Worm (Caenorhabditis elegans): ENCODE results near the gene ptr-4.

DNA sequence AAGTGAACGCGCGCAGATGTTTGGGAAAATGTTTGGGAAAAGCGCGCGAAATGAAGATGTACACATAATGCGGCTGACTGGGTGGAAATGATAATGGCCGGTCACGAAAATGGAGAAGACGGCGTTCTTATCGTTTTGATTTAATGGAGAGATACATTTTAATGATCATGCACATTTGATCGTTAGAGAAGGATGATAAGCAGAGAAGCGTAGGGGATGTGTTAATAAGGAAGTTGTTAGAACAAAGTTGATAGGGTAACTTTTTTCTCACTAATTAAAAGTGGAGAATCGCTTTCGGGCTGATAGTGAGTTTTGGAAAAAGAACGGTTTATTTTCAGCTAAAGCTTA is 24.7 kb downstream of the ptr-4 start:
- no peak for TF ChIP-seq F57A8.1 (GFP tag; optimal IDR thresholded peaks at IDR 0.05)
- no peak for TF ChIP-seq athp-1 (tag; optimal IDR thresholded peaks at IDR 0.05)
- no peak for TF ChIP-seq ztf-18 (tag; optimal IDR thresholded peaks at IDR 0.05)
- no peak for TF ChIP-seq lin-26 (GFP tag; IDR thresholded peaks at IDR 0.05)

Measured in whole organism, young adult.